Worm (Caenorhabditis elegans): ENCODE measurements around the gene grd-16.

DNA sequence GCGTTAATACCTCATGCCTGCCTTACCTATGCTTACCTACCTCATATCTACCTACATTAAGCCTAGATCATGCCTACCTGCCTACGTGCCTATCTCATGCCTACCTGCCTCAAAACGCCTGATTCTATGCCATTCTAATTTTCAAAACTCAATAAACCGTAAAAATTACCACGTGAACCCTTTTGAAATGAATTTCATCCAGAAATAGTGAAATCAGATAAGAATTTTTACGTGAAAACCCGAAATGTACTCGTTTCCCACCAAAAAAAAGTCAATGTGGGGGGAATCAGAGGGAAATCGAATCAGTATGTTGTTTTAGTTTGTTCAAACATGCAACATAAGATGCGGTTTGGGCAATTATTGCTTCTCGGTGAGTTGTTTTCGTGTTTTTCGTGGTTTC lies 12.0 kb downstream of the grd-16 start, which contains the start of gene Y69A2AR.19:
- TF ChIP-seq aly-2 (tag; optimal IDR thresholded peaks at IDR 0.05) (no peak), ztf-11 (tag; optimal IDR thresholded peaks at IDR 0.05) (no peak), mbf-1 (tag; optimal IDR thresholded peaks at IDR 0.05) (no peak), nhr-77 (tag; optimal IDR thresholded peaks at IDR 0.05) (no peak), unc-39 (tag; optimal IDR thresholded peaks at IDR 0.05) (no peak), unc-55 (GFP tag; optimal IDR thresholded peaks at IDR 0.05) (no peak), sma-3 (GFP tag; optimal IDR thresholded peaks at IDR 0.05) (no peak)
